Fruit fly (Drosophila melanogaster) whole organism, embryonic: ENCODE results near the gene nAChRalpha3.

Source experiments
- B-H2 ChIP-seq: fragments of 200-800 bp; sonication (Bioruptor generic); optimal IDR thresholded peaks from 2 replicates; lab custom pipeline; 2018; ENCODE audit warnings: missing biosample characterization, mild to moderate bottlenecking, missing genetic modification characterization
- Bgb ChIP-seq: fragments of 200-800 bp; sonication (Bioruptor generic); IDR thresholded peaks from 2 replicates; pipeline ENCODE4 v1.3.6; 2022; ENCODE audit warnings: missing biosample characterization, missing genetic modification characterization; ENCODE audit not compliant: partially characterized antibody
- CG11696 ChIP-seq: fragments of 200-800 bp; sonication (Bioruptor generic); IDR thresholded peaks from 2 replicates; pipeline ENCODE4 v1.3.6; 2022; ENCODE audit warnings: missing biosample characterization, missing genetic modification characterization
- CG12104 ChIP-seq: fragments of 200-800 bp; sonication (Bioruptor generic); optimal IDR thresholded peaks from 3 replicates; lab custom pipeline; 2016; ENCODE audit warnings: missing biosample characterization, missing genetic modification characterization
- CG1233 ChIP-seq: fragments of 200-800 bp; sonication (Bioruptor generic); optimal IDR thresholded peaks from 4 replicates; lab custom pipeline; 2018; ENCODE audit warnings: missing biosample characterization, mild to moderate bottlenecking, missing genetic modification characterization
- CG12942 ChIP-seq: fragments of 200-800 bp; sonication (Bioruptor generic); optimal IDR thresholded peaks from 3 replicates; lab custom pipeline; 2016; ENCODE audit warnings: missing biosample characterization, missing genetic modification characterization
- CG13287 ChIP-seq: fragments of 200-800 bp; sonication (Bioruptor generic); IDR thresholded peaks from 2 replicates; pipeline ENCODE4 v1.3.6; 2022; ENCODE audit warnings: missing biosample characterization, missing genetic modification characterization; ENCODE audit not compliant: partially characterized antibody
- CG15514 ChIP-seq: fragments of 200-800 bp; sonication (Bioruptor generic); optimal IDR thresholded peaks from 3 replicates; lab custom pipeline; 2017; ENCODE audit warnings: missing biosample characterization, missing genetic modification characterization, mild to moderate bottlenecking, moderate library complexity, missing genetic modification reagents
- CG16815 ChIP-seq: fragments of 200-800 bp; sonication (Bioruptor generic); optimal IDR thresholded peaks from 3 replicates; lab custom pipeline; 2017; ENCODE audit warnings: missing biosample characterization, mild to moderate bottlenecking, missing genetic modification characterization
- CG17385 ChIP-seq: fragments of 200-800 bp; sonication (Bioruptor generic); optimal IDR thresholded peaks from 3 replicates; lab custom pipeline; 2018; ENCODE audit warnings: missing biosample characterization, mild to moderate bottlenecking, missing genetic modification characterization
- CG17829 ChIP-seq: fragments of 200-800 bp; optimal IDR thresholded peaks from 2 replicates; lab custom pipeline; 2019; ENCODE audit warnings: missing biosample characterization, mild to moderate bottlenecking, missing genetic modification characterization, moderate library complexity
- CG1792 ChIP-seq: fragments of 200-800 bp; sonication (Bioruptor generic); optimal IDR thresholded peaks from 2 replicates; lab custom pipeline; 2016; ENCODE audit warnings: missing biosample characterization, missing genetic modification characterization
- CG31224 ChIP-seq: fragments of 200-800 bp; sonication (Bioruptor generic); IDR thresholded peaks from 2 replicates; pipeline ENCODE4 v1.3.6; 2022; ENCODE audit warnings: missing biosample characterization, missing genetic modification characterization
- CG3163 ChIP-seq: fragments of 200-800 bp; sonication (Bioruptor generic); optimal IDR thresholded peaks from 3 replicates; lab custom pipeline; 2016; ENCODE audit warnings: missing biosample characterization, missing genetic modification characterization
- CG32772 ChIP-seq: fragments of 200-800 bp; sonication (Bioruptor generic); IDR thresholded peaks from 2 replicates; pipeline ENCODE4 v1.3.6; 2022; ENCODE audit warnings: missing biosample characterization, missing genetic modification characterization
- CG33557 ChIP-seq: fragments of 200-800 bp; sonication (Bioruptor generic); optimal IDR thresholded peaks from 2 replicates; lab custom pipeline; 2019; ENCODE audit warnings: missing biosample characterization, mild to moderate bottlenecking, missing genetic modification characterization, moderate library complexity
- CG3407 ChIP-seq: fragments of 200-800 bp; sonication (Bioruptor generic); optimal IDR thresholded peaks from 2 replicates; lab custom pipeline; 2018; ENCODE audit warnings: missing biosample characterization, mild to moderate bottlenecking, missing genetic modification characterization
- CG4328 ChIP-seq: fragments of 200-800 bp; sonication (Bioruptor generic); optimal IDR thresholded peaks from 3 replicates; lab custom pipeline; 2017; ENCODE audit warnings: missing biosample characterization, missing genetic modification reagents, missing genetic modification characterization
- CG5180 ChIP-seq: fragments of 200-800 bp; sonication (Bioruptor generic); optimal IDR thresholded peaks from 3 replicates; lab custom pipeline; 2017; ENCODE audit warnings: missing biosample characterization, missing genetic modification characterization, mild to moderate bottlenecking, moderate library complexity, missing genetic modification reagents
- CG6765 ChIP-seq: fragments of 200-800 bp; sonication (Bioruptor generic); optimal IDR thresholded peaks from 3 replicates; lab custom pipeline; 2017; ENCODE audit warnings: missing biosample characterization, mild to moderate bottlenecking, missing genetic modification characterization
- CG7357 ChIP-seq: fragments of 200-800 bp; sonication (Bioruptor generic); IDR thresholded peaks from 3 replicates; pipeline ENCODE4 v1.3.6; 2022; ENCODE audit warnings: missing biosample characterization, missing genetic modification characterization
- CG7556 ChIP-seq: fragments of 200-800 bp; sonication (Bioruptor generic); optimal IDR thresholded peaks from 2 replicates; lab custom pipeline; 2017; ENCODE audit warnings: missing biosample characterization, mild to moderate bottlenecking, missing genetic modification characterization
- CG8281 ChIP-seq: fragments of 200-800 bp; sonication (Bioruptor generic); optimal IDR thresholded peaks from 2 replicates; lab custom pipeline; 2018; ENCODE audit warnings: missing biosample characterization, mild to moderate bottlenecking, missing genetic modification characterization, moderate library complexity
- CG8478 ChIP-seq: fragments of >200 bp; optimal IDR thresholded peaks from 2 replicates; lab custom pipeline; 2018
- CG9797 ChIP-seq: fragments of 200-800 bp; sonication (Bioruptor generic); optimal IDR thresholded peaks from 3 replicates; lab custom pipeline; 2018; ENCODE audit warnings: missing biosample characterization, mild to moderate bottlenecking, missing genetic modification characterization
- CoRest ChIP-seq: fragments of 200-800 bp; sonication (Bioruptor generic); optimal IDR thresholded peaks from 3 replicates; lab custom pipeline; 2018; ENCODE audit warnings: missing biosample characterization, mild to moderate bottlenecking, missing genetic modification characterization, moderate library complexity
- CrebB ChIP-seq: fragments of 200-800 bp; sonication (Bioruptor generic); optimal IDR thresholded peaks from 3 replicates; lab custom pipeline; 2018; ENCODE audit warnings: missing biosample characterization, mild to moderate bottlenecking, missing genetic modification characterization
- D19B ChIP-seq: fragments of 200-800 bp; sonication (Bioruptor generic); optimal IDR thresholded peaks from 2 replicates; lab custom pipeline; 2017; ENCODE audit warnings: missing biosample characterization, mild to moderate bottlenecking, missing genetic modification characterization
- Elba2 ChIP-seq: fragments of 200-800 bp; sonication (Bioruptor generic); optimal IDR thresholded peaks from 3 replicates; lab custom pipeline; 2016; ENCODE audit warnings: missing biosample characterization, missing genetic modification characterization
- HLHmδ ChIP-seq: fragments of 200-800 bp; sonication (Bioruptor generic); optimal IDR thresholded peaks from 2 replicates; lab custom pipeline; 2018; ENCODE audit warnings: missing biosample characterization, mild to moderate bottlenecking, missing genetic modification characterization, moderate library complexity
- Hsf ChIP-seq: fragments of 200-800 bp; sonication (Bioruptor generic); optimal IDR thresholded peaks from 3 replicates; lab custom pipeline; 2016; ENCODE audit warnings: missing biosample characterization, missing genetic modification characterization
- MBD-R2 ChIP-seq: fragments of 200-800 bp; sonication (Bioruptor generic); IDR thresholded peaks from 2 replicates; pipeline ENCODE4 v1.3.6; 2022; ENCODE audit warnings: missing biosample characterization, missing genetic modification characterization
- MESR4 ChIP-seq: fragments of 200-800 bp; sonication (Bioruptor generic); optimal IDR thresholded peaks from 2 replicates; lab custom pipeline; 2018; ENCODE audit warnings: missing biosample characterization, mild to moderate bottlenecking, missing genetic modification characterization, moderate library complexity
- Nf-YC ChIP-seq: fragments of 200-800 bp; optimal IDR thresholded peaks from 3 replicates; lab custom pipeline; 2019; ENCODE audit warnings: missing biosample characterization, mild to moderate bottlenecking, missing genetic modification characterization, moderate library complexity
- Taf1 ChIP-seq: fragments of 200-800 bp; sonication (Bioruptor generic); IDR thresholded peaks from 2 replicates; pipeline ENCODE4 v1.3.6; 2022; ENCODE audit warnings: missing biosample characterization, missing genetic modification characterization
- bsh ChIP-seq, 2 experiments: fragments of 200-800 bp; sonication (Bioruptor generic); optimal IDR thresholded peaks; 2 replicates each; lab custom pipeline; 2017 to 2018; ENCODE audit warnings: mild to moderate bottlenecking in 2 of 2, missing biosample characterization in 2 of 2, missing genetic modification characterization in 2 of 2, moderate library complexity in 1 of 2
- cato ChIP-seq: fragments of 200-800 bp; sonication (Bioruptor generic); optimal IDR thresholded peaks from 2 replicates; lab custom pipeline; 2016; ENCODE audit warnings: missing biosample characterization, missing genetic modification characterization, borderline replicate concordance
- crc ChIP-seq: fragments of 200-800 bp; sonication (Bioruptor generic); optimal IDR thresholded peaks from 2 replicates; lab custom pipeline; 2016; ENCODE audit warnings: missing biosample characterization, missing genetic modification characterization
- crp ChIP-seq, 2 experiments: fragments of 200-800 bp; sonication (Bioruptor generic); optimal IDR thresholded peaks; 2 replicates in 1 of 2; 3 replicates in 1 of 2; lab custom pipeline; 2017; ENCODE audit warnings: missing biosample characterization in 2 of 2, missing genetic modification characterization in 2 of 2, mild to moderate bottlenecking in 1 of 2, moderate library complexity in 1 of 2
- ewg ChIP-seq: fragments of 200-800 bp; sonication (Bioruptor generic); optimal IDR thresholded peaks from 3 replicates; lab custom pipeline; 2017; ENCODE audit warnings: mild to moderate bottlenecking, missing biosample characterization, missing genetic modification reagents, missing genetic modification characterization
- fd64A ChIP-seq: fragments of 200-800 bp; sonication (Bioruptor generic); optimal IDR thresholded peaks from 3 replicates; lab custom pipeline; 2018; ENCODE audit warnings: missing biosample characterization, mild to moderate bottlenecking, missing genetic modification characterization
- ham ChIP-seq: fragments of 200-800 bp; sonication (Bioruptor generic); IDR thresholded peaks from 2 replicates; pipeline ENCODE4 v1.3.6; 2022; ENCODE audit warnings: missing biosample characterization, missing genetic modification characterization
- insv ChIP-seq, 2 experiments: fragments of 200-800 bp; sonication (Bioruptor generic); optimal IDR thresholded peaks; 3 replicates each; lab custom pipeline; 2016 to 2018; ENCODE audit warnings: missing biosample characterization in 2 of 2, missing genetic modification characterization in 2 of 2
- kay ChIP-seq: fragments of 200-800 bp; sonication (Bioruptor generic); optimal IDR thresholded peaks from 2 replicates; lab custom pipeline; 2016; ENCODE audit warnings: missing biosample characterization, missing genetic modification characterization
- klu ChIP-seq: fragments of 200-800 bp; sonication (Bioruptor generic); IDR thresholded peaks from 2 replicates; pipeline ENCODE4 v1.3.6; 2022; ENCODE audit warnings: missing biosample characterization, missing genetic modification characterization
- nom ChIP-seq: fragments of 200-800 bp; sonication (Bioruptor generic); optimal IDR thresholded peaks from 2 replicates; lab custom pipeline; 2017; ENCODE audit warnings: missing biosample characterization, missing genetic modification characterization, mild to moderate bottlenecking, moderate library complexity, missing genetic modification reagents
- stc ChIP-seq: fragments of 200-800 bp; sonication (Bioruptor generic); IDR thresholded peaks from 2 replicates; pipeline ENCODE4 v1.3.6; 2022; ENCODE audit warnings: missing biosample characterization, missing genetic modification characterization
- tx ChIP-seq: fragments of 200-800 bp; sonication (Bioruptor generic); optimal IDR thresholded peaks from 2 replicates; lab custom pipeline; 2016; ENCODE audit warnings: missing biosample characterization, missing genetic modification characterization

The nAChRalpha3 gene

DNA sequence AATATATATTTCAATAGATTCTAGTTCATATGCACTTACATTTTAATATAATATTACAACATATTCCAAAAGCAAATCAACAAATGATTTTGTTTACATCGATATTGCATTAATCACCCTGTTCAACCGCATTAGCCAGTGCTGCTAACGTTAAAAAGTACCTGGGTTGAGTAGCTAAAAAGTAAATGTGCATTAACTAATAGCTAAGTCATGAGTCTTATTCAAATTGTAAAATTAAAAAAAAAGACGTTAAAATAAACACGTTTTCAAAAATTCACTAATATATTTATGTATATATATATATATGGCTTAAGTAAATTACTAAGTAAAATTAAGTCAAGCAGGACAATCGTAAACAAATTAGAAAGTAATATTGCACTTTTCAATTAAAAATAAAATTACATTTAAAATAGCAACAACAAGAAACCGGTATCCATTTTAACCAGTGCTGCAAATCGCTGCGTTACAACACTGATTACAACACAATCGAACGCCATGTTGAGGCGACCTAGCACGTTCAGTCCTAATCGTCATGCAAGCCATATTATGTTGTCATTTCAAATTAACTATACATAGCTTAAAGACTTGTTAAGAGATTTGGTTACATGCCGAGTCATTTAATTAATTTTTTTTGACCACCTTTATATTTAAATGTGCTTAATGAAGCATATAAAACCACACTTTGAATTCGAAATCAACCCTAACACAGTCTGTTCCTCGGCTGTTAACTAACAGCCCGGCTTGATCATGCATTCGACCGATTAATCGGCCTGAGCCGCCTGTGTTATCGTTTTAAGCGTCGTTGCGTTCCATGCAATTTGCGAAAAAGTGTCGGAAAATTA lies 31.4 kb upstream of the nAChRalpha3 start, which contains the start of gene CG10555 (continued):
- TF ChIP-seq CG11696 (GFP tag; lab: Robert Waterston, UW) (0 out of 2 replicates have a peak, but pooled peaks have one; percentile 48), Taf1 (GFP tag; lab: Robert Waterston, UW) (peak; percentile 72), CG3407 (GFP tag; lab: Kevin White, UChicago) (peak; percentile 58), Elba2 (peak; percentile 61), ham (GFP tag; lab: Robert Waterston, UW) (0 out of 2 replicates have a peak, but pooled peaks have one; percentile 20), CG32772 (GFP tag; lab: Robert Waterston, UW) (peak; percentile 89), CG16815 (peak; percentile 89), CG17385 (GFP tag; lab: Kevin White, UChicago) (peak; percentile 8), Bgb (peak; percentile 80), CG12942 (GFP tag; lab: Kevin White, UChicago) (peak; percentile 80), CG13287 (GFP tag; lab: Robert Waterston, UW) (peak; percentile 75), MESR4 (GFP tag; lab: Kevin White, UChicago) (no peak), Nf-YC (tag; lab: Kevin White, UChicago) (peak; percentile 63), ewg (GFP tag; lab: Kevin White, UChicago) (peak; percentile 84), CG8478 (no peak), kay (GFP tag; lab: Kevin White, UChicago) (peak; percentile 52), HLHmδ (GFP tag; lab: Kevin White, UChicago) (no peak), CG6765 (GFP tag; lab: Kevin White, UChicago) (peak; percentile 35), MBD-R2 (GFP tag; lab: Robert Waterston, UW) (peak; percentile 29; the same call in 1 of the 2 replicates), CG5180 (GFP tag; lab: Kevin White, UChicago) (peak; percentile 34), CG33557 (GFP tag; lab: Kevin White, UChicago) (peak; percentile 66), bsh (GFP tag; optimal IDR thresholded peaks at IDR 0.05; lab: Kevin White, UChicago) (peak in 1 of 2 experiments; percentile 81), crp (GFP tag; optimal IDR thresholded peaks at IDR 0.05; lab: Kevin White, UChicago) (peak in 1 of 2 experiments; percentile 64), CG8281 (no peak), insv (GFP tag; optimal IDR thresholded peaks at IDR 0.05; lab: Kevin White, UChicago) (peak in 1 of 2 experiments; percentile 41), CG9797 (GFP tag; lab: Kevin White, UChicago) (no peak), CG17829 (tag; lab: Kevin White, UChicago) (peak; percentile 75), CG31224 (GFP tag; lab: Robert Waterston, UW) (peak; percentile 70; the same call in 1 of the 2 replicates), fd64A (no peak), crc (GFP tag; lab: Kevin White, UChicago) (no peak), CrebB (peak; percentile 55), CG1792 (GFP tag; lab: Kevin White, UChicago) (peak; percentile 99), stc (peak; percentile 84), D19B (GFP tag; lab: Kevin White, UChicago) (peak; percentile 44), CoRest (peak; percentile 90), CG7357 (GFP tag; lab: Robert Waterston, UW) (peak; percentile 86), B-H2 (peak; percentile 66), tx (GFP tag; lab: Kevin White, UChicago) (peak; percentile 91), CG1233 (GFP tag; lab: Kevin White, UChicago) (peak; percentile 35), CG4328 (GFP tag; lab: Kevin White, UChicago) (peak; percentile 75), klu (GFP tag; lab: Robert Waterston, UW) (peak; percentile 75), CG12104 (GFP tag; lab: Kevin White, UChicago) (peak; percentile 75), cato (GFP tag; lab: Kevin White, UChicago) (peak; percentile 79), CG7556 (GFP tag; lab: Kevin White, UChicago) (peak; percentile 80), nom (GFP tag; lab: Kevin White, UChicago) (no peak), CG3163 (GFP tag; lab: Kevin White, UChicago) (peak; percentile 70), CG15514 (GFP tag; lab: Kevin White, UChicago) (peak; percentile 47), Hsf (peak; percentile 95)
